Worm (Caenorhabditis elegans) whole organism, L4/young adult: ENCODE results near the gene K09C6.3.
"Not testable (repeated sequence)": the region's sequence is repeated elsewhere in the genome, so short reads cannot be mapped to it uniquely, and the experiment has no call there.

Experiments used
- W03F9.2 ChIP-seq: fragments of 150-350 bp; optimal IDR thresholded peaks from 2 replicates; lab custom pipeline; 2014; ENCODE audit warnings: missing biosample characterization, missing genetic modification characterization
- dao-5 ChIP-seq: sonication (generic microtip); optimal IDR thresholded peaks from 2 replicates; lab custom pipeline; 2016; ENCODE audit warnings: missing genotype, missing genetic modification characterization, moderate library complexity, missing compliant biosample characterization
- him-1 ChIP-seq: sonication (generic microtip); optimal IDR thresholded peaks from 2 replicates; lab custom pipeline; 2016; ENCODE audit warnings: missing genotype, missing genetic modification reagents, missing genetic modification characterization, missing compliant biosample characterization

The K09C6.3 gene

DNA sequence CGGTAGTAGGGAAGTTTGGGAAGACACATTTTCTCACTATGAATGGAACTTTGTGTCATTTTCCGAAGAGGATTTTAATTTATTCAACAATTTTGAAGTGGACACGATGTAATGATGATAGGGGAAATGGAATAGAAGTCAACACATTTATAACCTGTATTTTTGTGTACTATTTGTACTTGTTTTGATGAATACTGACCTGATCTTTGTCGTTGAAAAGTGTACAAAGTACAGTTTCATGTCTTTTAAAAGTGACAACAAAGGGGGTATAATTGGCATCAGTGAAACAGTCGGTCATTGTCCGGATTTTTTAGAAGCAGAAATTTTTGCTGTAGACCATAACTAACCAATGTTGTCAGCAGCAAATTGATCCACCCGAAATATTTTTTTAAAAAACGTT, 36.9 kb downstream of the K09C6.3 start, which contains the start of gene T02B11.6:
T02B11.6 (minus strand) TSS at position 101 of the 400 bp plus-strand sequence.
- TF ChIP-seq dao-5 (tag; lab: Kevin White, UChicago) (no peak), him-1 (tag; lab: Kevin White, UChicago) (no peak), W03F9.2 (no peak)

ce11 chrV:890423-890822, 38.1 kb downstream of the K09C6.3 start, which contains the start of gene srlf-21:
srlf-21 (minus strand) TSS chrV:890523.
- TF ChIP-seq W03F9.2 (no peak), him-1 (tag; lab: Kevin White, UChicago) (no peak), dao-5 (tag; lab: Kevin White, UChicago) (no peak)

DNA sequence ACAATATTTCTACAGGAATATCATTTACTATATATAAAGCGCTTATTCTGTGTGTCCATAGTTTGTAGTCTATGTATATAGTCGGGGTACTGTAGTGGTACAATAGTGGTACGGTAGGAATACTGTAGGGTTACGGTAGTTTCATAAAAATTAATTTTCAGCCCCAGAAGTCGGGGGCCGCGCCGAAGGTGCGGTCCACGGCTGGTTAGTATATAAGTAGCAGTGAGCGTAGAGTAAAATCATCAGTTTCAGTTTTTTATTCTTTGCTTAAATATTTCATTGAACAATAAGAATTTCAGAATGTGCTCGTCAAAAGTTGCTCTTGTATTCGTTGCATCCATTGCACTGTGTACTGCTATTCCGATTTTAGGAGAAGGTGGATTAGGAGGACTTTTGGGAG, 38.6 kb downstream of the K09C6.3 start, which contains the start of gene srlf-22:
srlf-22 (plus strand) TSS at position 301 of the 400 bp plus-strand sequence.
- TF ChIP-seq him-1 (tag; lab: Kevin White, UChicago); dao-5 (tag; lab: Kevin White, UChicago); W03F9.2: not testable (repeated sequence)

- TF ChIP-seq him-1 (tag; lab: Kevin White, UChicago) (no peak), dao-5 (tag; lab: Kevin White, UChicago) (no peak), W03F9.2 (no peak)
Measured at ce11 chrV:893437-894018, 41.2 kb downstream of the K09C6.3 start, which contains the start of the genes srlf-23 and srlf-20. srlf-23 (minus strand) TSS chrV:893537. srlf-20 (plus strand) TSS chrV:893968.

DNA sequence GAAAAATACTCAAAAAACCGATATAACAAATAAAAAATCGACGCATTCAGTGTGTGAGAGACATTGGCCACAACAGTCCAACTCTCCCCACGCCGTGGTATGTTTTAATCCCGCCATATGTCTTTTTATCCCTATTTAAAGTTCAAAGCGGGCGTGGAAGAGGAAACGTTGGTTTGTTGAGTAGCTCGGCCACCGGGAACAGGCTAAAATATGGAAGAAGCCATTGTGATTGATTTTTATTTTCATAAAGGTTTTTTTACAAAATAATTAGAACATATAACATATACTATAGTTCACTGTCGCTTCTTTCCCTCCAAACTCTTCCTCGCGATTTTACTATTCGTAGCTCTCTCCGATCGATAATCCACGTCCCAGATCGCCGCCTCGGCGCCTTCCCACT, 46.8 kb downstream of the K09C6.3 start, which contains the start of gene nas-32:
nas-32 (minus strand) TSS at position 101 of the 400 bp plus-strand sequence.
- TF ChIP-seq W03F9.2 (no peak), him-1 (tag; lab: Kevin White, UChicago) (no peak), dao-5 (tag; lab: Kevin White, UChicago) (no peak)
